Worm (Caenorhabditis elegans) whole organism, L3 larva: ENCODE data around the gene dsl-3.
A peak's percentile ranks its signal among the peaks of the same experiment; 100 is the strongest.

Experiments used
- ZK546.5 ChIP-seq: sonication (generic microtip); optimal IDR thresholded peaks from 2 replicates; lab custom pipeline; 2017; ENCODE audit warnings: missing biosample characterization, missing genetic modification characterization
- ama-1 ChIP-seq: fragments of 150-350 bp; optimal IDR thresholded peaks from 2 replicates; lab custom pipeline; 2018
- ceh-28 ChIP-seq: fragments of 150-350 bp; optimal IDR thresholded peaks from 2 replicates; lab custom pipeline; 2014; ENCODE audit warnings: missing biosample characterization, missing genetic modification reagents, missing genetic modification characterization
- ceh-9 ChIP-seq: sonication (generic microtip); optimal IDR thresholded peaks from 2 replicates; lab custom pipeline; 2018; ENCODE audit warnings: missing biosample characterization, missing genetic modification characterization
- daf-12 ChIP-seq: fragments of 150-350 bp; optimal IDR thresholded peaks from 2 replicates; lab custom pipeline; 2014; ENCODE audit warnings: missing biosample characterization, missing genetic modification reagents, missing genetic modification characterization
- egl-27 ChIP-seq: sonication (generic microtip); optimal IDR thresholded peaks from 4 replicates; lab custom pipeline; 2017; ENCODE audit warnings: missing biosample characterization, missing genetic modification reagents, missing genetic modification characterization
- elt-2 ChIP-seq: sonication (generic microtip); optimal IDR thresholded peaks from 2 replicates; lab custom pipeline; 2016; ENCODE audit warnings: missing genetic modification reagents, mild to moderate bottlenecking, missing genetic modification characterization, missing compliant biosample characterization
- elt-3 ChIP-seq, 3 experiments: fragments of 150-350 bp in 1 of 3; sonication (generic microtip) in 2 of 3; optimal IDR thresholded peaks; 2 replicates in 2 of 3; 4 replicates in 1 of 3; lab custom pipeline; 2014 to 2017; ENCODE audit warnings: missing biosample characterization in 3 of 3, missing genetic modification characterization in 3 of 3
- fkh-10 ChIP-seq: sonication (generic microtip); optimal IDR thresholded peaks from 2 replicates; lab custom pipeline; 2017; ENCODE audit warnings: missing biosample characterization, missing genetic modification reagents, missing genetic modification characterization
- fkh-2 ChIP-seq: fragments of 150-350 bp; optimal IDR thresholded peaks from 2 replicates; lab custom pipeline; 2014; ENCODE audit warnings: missing biosample characterization, missing genetic modification reagents, missing genetic modification characterization
- fos-1 ChIP-seq: fragments of 150-350 bp; optimal IDR thresholded peaks from 2 replicates; lab custom pipeline; 2014; ENCODE audit warnings: missing biosample characterization, missing genetic modification characterization
- hmg-11 ChIP-seq: sonication (generic microtip); optimal IDR thresholded peaks from 2 replicates; lab custom pipeline; 2016; ENCODE audit warnings: missing genetic modification characterization, missing compliant biosample characterization
- jun-1 ChIP-seq: fragments of 150-350 bp; optimal IDR thresholded peaks from 2 replicates; lab custom pipeline; 2014; ENCODE audit warnings: missing biosample characterization, missing genetic modification reagents, missing genetic modification characterization
- lin-39 ChIP-seq: fragments of 150-350 bp; optimal IDR thresholded peaks from 2 replicates; lab custom pipeline; 2018; ENCODE audit warnings: missing biosample characterization, missing genetic modification reagents, missing genetic modification characterization
- mdl-1 ChIP-seq: fragments of 150-350 bp; optimal IDR thresholded peaks from 2 replicates; lab custom pipeline; 2014; ENCODE audit warnings: missing biosample characterization, missing genetic modification characterization
- mml-1 ChIP-seq: fragments of 150-350 bp; sonication (generic microtip); optimal IDR thresholded peaks from 3 replicates; lab custom pipeline; 2014; ENCODE audit warnings: missing biosample characterization, missing genetic modification characterization
- nfya-1 ChIP-seq: sonication (generic microtip); optimal IDR thresholded peaks from 2 replicates; lab custom pipeline; 2017; ENCODE audit warnings: missing genetic modification characterization, mild to moderate bottlenecking, missing compliant biosample characterization, antibody characterized with exemption, moderate library complexity; ENCODE audit not compliant: insufficient read depth
- nhr-11 ChIP-seq: fragments of 150-350 bp; optimal IDR thresholded peaks from 2 replicates; lab custom pipeline; 2014; ENCODE audit warnings: missing biosample characterization, missing genetic modification characterization
- nhr-23 ChIP-seq: fragments of 150-350 bp; optimal IDR thresholded peaks from 2 replicates; lab custom pipeline; 2014; ENCODE audit warnings: missing biosample characterization, missing genetic modification reagents, missing genetic modification characterization
- nhr-237 ChIP-seq: fragments of 150-350 bp; optimal IDR thresholded peaks from 2 replicates; lab custom pipeline; 2014; ENCODE audit warnings: missing biosample characterization, missing genetic modification characterization
- nhr-25 ChIP-seq: sonication (generic microtip); optimal IDR thresholded peaks from 2 replicates; lab custom pipeline; 2017; ENCODE audit warnings: missing biosample characterization, missing genetic modification characterization
- nhr-28 ChIP-seq: fragments of 150-350 bp; optimal IDR thresholded peaks from 2 replicates; lab custom pipeline; 2014; ENCODE audit warnings: missing biosample characterization, missing genetic modification characterization
- nhr-76 ChIP-seq: fragments of 150-350 bp; sonication (generic microtip); optimal IDR thresholded peaks from 5 replicates; lab custom pipeline; 2014; ENCODE audit warnings: missing biosample characterization, missing genetic modification characterization
- pha-4 ChIP-seq: fragments of 150-350 bp; optimal IDR thresholded peaks from 2 replicates; lab custom pipeline; 2014; ENCODE audit warnings: missing biosample characterization, missing genetic modification reagents, missing genetic modification characterization
- pqm-1 ChIP-seq: fragments of 150-350 bp; optimal IDR thresholded peaks from 2 replicates; lab custom pipeline; 2017; ENCODE audit warnings: missing biosample characterization, missing genetic modification characterization, inconsistent platforms
- sea-2 ChIP-seq: fragments of 150-350 bp; sonication (generic microtip); optimal IDR thresholded peaks from 4 replicates; lab custom pipeline; 2014; ENCODE audit warnings: missing biosample characterization, missing genetic modification reagents, missing genetic modification characterization
- snpc-4 ChIP-seq: fragments of 150-350 bp; optimal IDR thresholded peaks from 2 replicates; lab custom pipeline; 2014; ENCODE audit warnings: missing biosample characterization, missing genetic modification characterization
- tbx-2 ChIP-seq: sonication (generic microtip); optimal IDR thresholded peaks from 2 replicates; lab custom pipeline; 2016; ENCODE audit warnings: mild to moderate bottlenecking, missing genetic modification characterization, missing compliant biosample characterization
- ztf-11 ChIP-seq: fragments of 150-350 bp; optimal IDR thresholded peaks from 2 replicates; lab custom pipeline; 2014; ENCODE audit warnings: missing biosample characterization, missing genetic modification characterization
- ztf-4 ChIP-seq: fragments of 150-350 bp; optimal IDR thresholded peaks from 2 replicates; lab custom pipeline; 2014; ENCODE audit warnings: missing biosample characterization, missing genetic modification characterization

The dsl-3 gene

ce11 chrIV:1613592-1613991 is 3.5 kb downstream of the dsl-3 start, which contains the start of gene nhr-122:
Gene nhr-122, plus strand, starts transcription at chrIV:1613892.
- no peak for TF ChIP-seq fkh-2 (tag; lab: Kevin White, UChicago)
- TF ChIP-seq hmg-11, result peak; percentile 33
- peak; percentile 30 for TF ChIP-seq ceh-28
- TF ChIP-seq pha-4 (tag; lab: Kevin White, UChicago), result peak; percentile 19

ce11 chrIV:1619519-1620311 is 9.6 kb downstream of the dsl-3 start, which contains the start of gene nhr-92:
Gene nhr-92, plus strand, starts transcription at chrIV:1620094.
- no peak for TF ChIP-seq nhr-11 (tag; lab: Kevin White, UChicago)
- peak; percentile 34 for TF ChIP-seq pha-4 (tag; lab: Kevin White, UChicago)
- peak; percentile 38 for TF ChIP-seq elt-2
- TF ChIP-seq ceh-28, result peak; percentile 95
- TF ChIP-seq, all 47 proteins: peak for 3

ce11 chrIV:1623712-1624111 is 13.6 kb downstream of the dsl-3 start, which contains the start of gene nhr-87:
Gene nhr-87, plus strand, starts transcription at chrIV:1624029.
- TF ChIP-seq nhr-237 (tag; lab: Kevin White, UChicago) (no peak), elt-3 (tag; optimal IDR thresholded peaks at IDR 0.05; lab: Kevin White, UChicago) (no peak), nfya-1 (tag; lab: Kevin White, UChicago) (peak; percentile 16), ceh-9 (tag; lab: Kevin White, UChicago) (no peak), jun-1 (tag; lab: Kevin White, UChicago) (no peak), ceh-28 (no peak), elt-2 (peak; percentile 1), lin-39 (tag; lab: Kevin White, UChicago) (peak; percentile 9), pha-4 (tag; lab: Kevin White, UChicago) (no peak), nhr-23 (tag; lab: Kevin White, UChicago) (peak; percentile 14), daf-12 (tag; lab: Kevin White, UChicago) (no peak), nhr-25 (peak; percentile 48)
- TF ChIP-seq, all 47 proteins: peak for 5

ce11 chrIV:1624447-1624846 is 14.4 kb downstream of the dsl-3 start:
- TF ChIP-seq snpc-4 (tag; lab: Kevin White, UChicago), result no peak
- no peak for TF ChIP-seq elt-2
- no peak for TF ChIP-seq ztf-4
- TF ChIP-seq nhr-28 (tag; lab: Kevin White, UChicago), result no peak
- TF ChIP-seq nhr-76, result no peak
- no peak for TF ChIP-seq hmg-11
- TF ChIP-seq, all 47 proteins: peak for 0

ce11 chrIV:1626342-1626855 is 16.3 kb downstream of the dsl-3 start, which contains the start of gene nhr-146:
Gene nhr-146, plus strand, starts transcription at chrIV:1626805.
- TF ChIP-seq daf-12 (tag; lab: Kevin White, UChicago), result no peak
- no peak for TF ChIP-seq ama-1 (lab: Kevin White, UChicago)
- no peak for TF ChIP-seq elt-3 (tag; optimal IDR thresholded peaks at IDR 0.05; lab: Kevin White, UChicago)
- no peak for TF ChIP-seq nhr-23 (tag; lab: Kevin White, UChicago)
- no peak for TF ChIP-seq jun-1 (tag; lab: Kevin White, UChicago)
- TF ChIP-seq ZK546.5, result no peak
- TF ChIP-seq mml-1 (tag; lab: Kevin White, UChicago), result no peak
- no peak for TF ChIP-seq pqm-1 (tag; lab: Kevin White, UChicago)
- no peak for TF ChIP-seq nhr-76
- no peak for TF ChIP-seq nhr-28 (tag; lab: Kevin White, UChicago)
- TF ChIP-seq fkh-2 (tag; lab: Kevin White, UChicago), result no peak
- no peak for TF ChIP-seq ceh-28
- TF ChIP-seq elt-2, result no peak

- TF ChIP-seq ztf-4, result no peak
- TF ChIP-seq mdl-1 (tag; lab: Kevin White, UChicago), result no peak
- no peak for TF ChIP-seq jun-1 (tag; lab: Kevin White, UChicago)
- no peak for TF ChIP-seq elt-2
- TF ChIP-seq fos-1 (tag; lab: Kevin White, UChicago), result no peak
- TF ChIP-seq tbx-2 (tag; lab: Kevin White, UChicago), result no peak
- no peak for TF ChIP-seq ama-1 (lab: Kevin White, UChicago)
- no peak for TF ChIP-seq sea-2 (GFP tag; lab: Kevin White, UChicago)
- TF ChIP-seq fkh-10 (GFP tag; lab: Kevin White, UChicago), result no peak
- no peak for TF ChIP-seq egl-27 (tag; lab: Kevin White, UChicago)
- no peak for TF ChIP-seq ztf-11
- TF ChIP-seq nhr-237 (tag; lab: Kevin White, UChicago), result no peak
Observed at ce11 chrIV:1628281-1628680, 18.2 kb downstream of the dsl-3 start.
